Worm (Caenorhabditis elegans): Measurements from ENCODE around the gene pha-2.

The pha-2 gene

DNA sequence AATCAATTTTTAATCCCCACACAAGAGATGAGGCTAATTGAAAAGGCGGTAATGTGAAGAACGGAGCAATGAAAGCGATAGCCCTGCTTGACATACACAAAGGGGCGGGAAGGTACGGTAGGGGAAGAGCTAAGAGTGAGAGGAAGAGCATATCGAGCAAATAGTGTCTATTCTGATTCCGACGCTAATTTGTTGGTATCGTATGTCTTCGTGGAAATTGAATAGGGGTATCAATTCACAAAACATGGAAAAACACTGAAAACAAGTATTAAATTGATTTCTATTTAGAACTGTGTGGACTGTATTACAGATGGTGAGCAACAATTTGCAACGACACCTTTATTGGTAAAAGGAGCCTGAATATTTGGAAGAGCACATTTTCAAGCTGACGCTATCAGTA, at the start of gene pha-2:
pha-2 (minus strand) TSS at position 101 of the 400 bp plus-strand sequence.
- TF ChIP-seq unc-62 (GFP tag; optimal IDR thresholded peaks at IDR 0.05), result no peak

DNA sequence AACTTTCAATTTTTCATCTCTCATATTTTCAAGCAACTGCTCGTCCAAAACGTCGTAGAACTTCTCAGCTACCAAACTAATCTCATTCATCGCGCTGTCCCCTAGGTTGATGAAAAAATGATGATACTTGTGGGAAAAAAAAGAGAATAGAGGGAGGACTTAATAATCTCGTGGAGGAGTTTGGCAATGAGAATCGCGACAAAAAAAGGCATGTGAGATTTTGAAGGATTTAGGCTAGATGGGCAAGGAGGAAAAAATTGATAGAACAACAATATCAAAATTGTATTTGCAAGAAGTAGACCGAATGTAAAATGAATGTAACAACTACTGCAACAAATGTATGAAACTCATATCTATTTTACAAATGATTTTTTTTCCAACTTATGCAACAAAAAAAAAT, 45.9 kb upstream of the pha-2 start, which contains the start of gene Y9C12A.1:
Y9C12A.1 (minus strand) TSS at position 101 of the 400 bp plus-strand sequence.
- TF ChIP-seq unc-62 (GFP tag; optimal IDR thresholded peaks at IDR 0.05), result no peak

ce11 chrX:681413-681812, 44.6 kb upstream of the pha-2 start:
- no peak for TF ChIP-seq unc-62 (GFP tag; optimal IDR thresholded peaks at IDR 0.05)

DNA sequence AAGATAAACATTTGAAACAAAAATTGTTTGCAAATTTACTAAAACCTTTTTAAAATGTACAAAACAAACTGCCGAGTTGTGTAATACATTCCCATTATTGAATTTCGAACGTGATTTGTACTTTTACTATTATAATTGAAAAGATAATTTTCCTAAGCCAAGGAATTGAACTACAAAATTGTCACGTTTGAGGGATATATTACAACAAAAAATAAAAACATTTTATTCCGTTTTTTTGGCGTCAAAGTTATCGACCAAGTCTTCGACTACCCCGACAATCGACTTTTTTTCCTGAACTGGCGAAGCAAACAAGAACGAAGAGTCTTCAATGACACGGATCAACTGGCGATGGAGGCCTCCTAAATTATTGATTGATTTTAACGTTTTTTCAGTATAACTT, 44.1 kb upstream of the pha-2 start, which contains the start of gene T19D7.7:
T19D7.7 (minus strand) TSS at position 101 of the 400 bp plus-strand sequence.
- no peak for TF ChIP-seq unc-62 (GFP tag; optimal IDR thresholded peaks at IDR 0.05)

DNA sequence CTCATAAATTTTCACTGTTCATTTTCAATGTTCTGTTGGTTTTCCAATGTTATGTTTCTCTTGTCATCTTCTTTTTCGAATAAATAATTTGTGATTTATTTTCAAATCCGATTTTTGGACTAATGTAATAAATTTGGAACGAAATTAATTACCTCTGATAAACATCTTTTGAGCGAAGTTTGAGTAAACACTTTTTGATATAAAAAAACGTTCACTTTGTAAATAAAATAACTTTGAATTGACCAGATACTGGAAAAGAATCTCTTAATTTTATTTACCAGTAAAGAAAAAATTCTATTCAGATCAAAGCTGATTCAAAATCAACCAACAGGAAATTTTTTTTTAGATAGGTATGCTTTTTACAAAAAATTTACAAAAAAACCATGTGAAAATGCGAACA, 35.0 kb upstream of the pha-2 start, which contains the start of gene lgc-32:
lgc-32 (plus strand) TSS at position 301 of the 400 bp plus-strand sequence.
- no peak for TF ChIP-seq unc-62 (GFP tag; optimal IDR thresholded peaks at IDR 0.05)

DNA sequence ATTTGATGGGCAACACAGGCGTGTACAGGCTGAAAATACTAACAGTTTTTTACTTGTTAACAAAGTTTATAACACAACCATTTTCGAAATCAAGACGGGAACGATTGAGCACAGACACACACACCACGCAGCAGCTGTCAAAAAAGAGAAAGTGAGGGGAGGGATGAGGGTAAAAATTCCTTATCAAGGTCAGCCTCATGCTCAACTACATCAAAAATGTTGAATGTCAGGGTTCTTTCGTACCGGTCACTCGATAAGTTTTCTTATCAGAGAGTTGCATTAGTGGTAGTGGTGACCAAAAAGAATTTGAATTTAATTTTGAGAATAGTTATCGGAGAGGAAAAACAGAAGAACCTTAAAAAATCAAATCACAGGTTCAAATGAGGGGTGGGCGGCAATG, 33.8 kb upstream of the pha-2 start, which contains the start of gene T19D7.6:
T19D7.6 (minus strand) TSS at position 198 of the 400 bp plus-strand sequence.
- no peak for TF ChIP-seq unc-62 (GFP tag; optimal IDR thresholded peaks at IDR 0.05)

DNA sequence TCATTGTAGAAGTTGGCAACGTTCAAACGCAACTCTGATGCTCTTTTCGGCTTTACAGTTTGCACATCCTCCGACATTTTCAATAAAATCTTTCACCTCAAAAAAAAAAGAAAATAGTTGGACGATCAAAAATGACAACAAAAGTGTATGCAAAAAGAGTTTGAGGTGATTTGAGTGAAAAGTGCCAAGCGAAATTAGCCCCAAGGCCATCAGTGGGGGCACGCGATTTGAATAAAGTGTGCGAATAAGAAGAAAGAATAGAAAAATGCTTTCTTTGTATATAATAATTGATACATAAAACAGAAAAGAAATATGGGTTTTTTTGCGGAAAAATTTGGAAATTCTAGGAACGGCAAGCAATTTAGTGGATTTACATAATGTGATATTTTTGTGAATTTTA, 29.3 kb upstream of the pha-2 start, which contains the start of gene T19D7.5:
T19D7.5 (minus strand) TSS at position 101 of the 400 bp plus-strand sequence.
- no peak for TF ChIP-seq unc-62 (GFP tag; optimal IDR thresholded peaks at IDR 0.05)

- TF ChIP-seq unc-62 (GFP tag; optimal IDR thresholded peaks at IDR 0.05), result no peak
These were observed 25.0 kb upstream of the pha-2 start, which contains the start of gene rund-1 for ce11 chrX:661727-662330. Gene rund-1, minus strand, starts transcription at chrX:661777.

ce11 chrX:655884-656283, 19.1 kb upstream of the pha-2 start, which contains the start of gene lpr-7:
Gene lpr-7, plus strand, starts transcription at chrX:656184.
- TF ChIP-seq unc-62 (GFP tag; optimal IDR thresholded peaks at IDR 0.05), result no peak

- no peak for TF ChIP-seq unc-62 (GFP tag; optimal IDR thresholded peaks at IDR 0.05)
These were observed 18.0 kb upstream of the pha-2 start, which contains the start of gene ifc-2 for ce11 chrX:654804-655203. Gene ifc-2, minus strand, starts transcription at chrX:654904.

DNA sequence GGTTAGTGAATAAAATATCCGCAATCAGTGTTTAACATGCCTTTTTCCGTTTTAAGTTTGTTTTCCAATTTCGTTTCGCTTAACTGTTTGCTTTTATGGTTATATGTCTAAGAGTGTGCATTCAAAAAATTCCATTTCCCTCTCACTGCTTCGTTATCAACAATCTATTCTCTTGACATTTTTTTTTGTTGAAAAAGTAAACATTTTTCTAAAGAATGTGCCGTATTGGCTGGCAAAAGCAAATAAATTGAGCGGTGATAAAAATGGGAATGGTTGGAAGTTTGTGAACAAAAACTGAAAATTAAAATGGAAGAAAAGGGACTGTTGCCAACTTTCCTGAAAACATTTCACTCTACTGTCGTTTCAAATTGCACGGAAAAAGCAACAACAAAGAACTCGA, 14.8 kb upstream of the pha-2 start:
- TF ChIP-seq unc-62 (GFP tag; optimal IDR thresholded peaks at IDR 0.05), result no peak

- no peak for TF ChIP-seq unc-62 (GFP tag; optimal IDR thresholded peaks at IDR 0.05)
These were observed 9.7 kb upstream of the pha-2 start for ce11 chrX:646493-646892.

DNA sequence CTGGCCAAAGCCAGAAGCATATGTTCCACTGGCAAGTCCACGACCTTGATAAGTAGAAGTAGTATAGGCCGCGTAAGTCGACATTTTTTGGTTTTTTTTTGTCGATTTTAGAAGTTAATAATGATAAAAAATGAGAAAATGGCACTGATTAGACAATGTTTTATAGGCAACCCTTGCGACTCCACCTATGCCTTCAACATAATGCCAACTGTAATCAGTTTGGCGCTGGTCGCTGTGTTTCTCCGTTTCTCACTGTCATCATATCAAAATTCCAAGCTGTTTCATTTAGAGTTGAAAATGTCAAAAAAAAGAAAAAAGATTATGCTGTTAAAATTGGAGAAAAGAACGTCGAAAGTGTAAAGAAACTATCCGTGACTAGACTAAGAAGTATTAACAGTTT, 8.8 kb upstream of the pha-2 start:
- no peak for TF ChIP-seq unc-62 (GFP tag; optimal IDR thresholded peaks at IDR 0.05)

DNA sequence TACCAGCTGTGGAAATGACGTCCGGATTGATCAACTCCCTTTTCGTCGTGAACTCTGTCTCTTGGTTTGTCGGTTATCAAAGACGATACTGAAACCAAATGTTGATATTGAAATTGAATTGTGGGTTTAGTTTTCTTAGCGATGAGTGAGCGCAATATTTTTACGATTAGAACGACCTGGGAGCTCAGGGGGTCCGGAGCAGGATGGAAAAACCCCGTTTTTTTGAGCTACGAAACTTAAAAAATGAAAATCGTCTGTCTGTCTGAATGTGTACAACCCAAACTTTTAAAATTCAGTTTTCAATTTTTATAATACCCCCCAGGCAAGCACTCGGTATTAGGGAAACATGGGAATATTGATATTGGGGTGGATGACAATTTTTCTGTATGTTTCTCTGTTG, 6.0 kb upstream of the pha-2 start:
- no peak for TF ChIP-seq unc-62 (GFP tag; optimal IDR thresholded peaks at IDR 0.05)

- no peak for TF ChIP-seq unc-62 (GFP tag; optimal IDR thresholded peaks at IDR 0.05)
These were observed 4.6 kb upstream of the pha-2 start, which contains the start of gene M6.11 for ce11 chrX:641440-641839. Gene M6.11, minus strand, starts transcription at chrX:641540.

- no peak for TF ChIP-seq unc-62 (GFP tag; optimal IDR thresholded peaks at IDR 0.05)
These were observed 795 bp upstream of the pha-2 start for ce11 chrX:637588-637987.

DNA sequence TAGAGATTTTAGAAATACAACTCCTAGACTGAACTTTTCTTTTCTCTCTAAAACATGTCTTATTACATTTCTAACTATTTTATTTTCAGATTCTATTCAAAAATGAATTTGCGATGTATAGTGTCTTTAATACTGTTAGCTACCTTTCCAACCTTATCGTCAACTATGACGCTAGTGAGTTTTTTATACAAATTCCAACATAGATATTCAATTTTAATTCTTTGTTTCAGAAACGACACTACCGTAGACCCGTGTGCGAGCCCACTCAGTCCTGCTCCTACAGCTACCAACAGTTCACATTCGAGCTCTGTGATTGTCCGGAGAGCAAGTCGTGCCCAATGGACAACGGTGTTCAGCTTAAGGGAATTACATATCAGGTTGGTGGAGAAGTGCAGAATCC, 7.7 kb downstream of the pha-2 start, which contains the start of gene M6.4:
M6.4 (plus strand) TSS at position 55 of the 400 bp plus-strand sequence.
- no peak for TF ChIP-seq unc-62 (GFP tag; optimal IDR thresholded peaks at IDR 0.05)
